Fruit fly (Drosophila melanogaster): ENCODE results near the gene CG7366.
"Not testable (repeated sequence)": the region's sequence is repeated elsewhere in the genome, so short reads cannot be mapped to it uniquely, and the experiment has no call there.

CG7366 gene

dm6 chr3L:8202317-8202842 is at the start of gene CG7366, which contains the start of gene CG13679:
Gene CG7366, minus strand, starts transcription at chr3L:8202417.
Gene CG13679, plus strand, starts transcription at chr3L:8202792.
- TF ChIP-seq noc (tag; optimal IDR thresholded peaks at IDR 0.05): no peak

- TF ChIP-seq noc (tag; optimal IDR thresholded peaks at IDR 0.05): no peak
Measured at dm6 chr3L:8240932-8241331, 38.7 kb upstream of the CG7366 start.

- no peak for TF ChIP-seq noc (tag; optimal IDR thresholded peaks at IDR 0.05)
Measured at dm6 chr3L:8240501-8240900, 38.3 kb upstream of the CG7366 start, which contains the start of gene CG7213. Gene CG7213, minus strand, starts transcription at chr3L:8240601.

dm6 chr3L:8238347-8238746 is 36.1 kb upstream of the CG7366 start, which contains the start of gene Dscam4:
Gene Dscam4, plus strand, starts transcription at chr3L:8238647.
- not testable (repeated sequence) for TF ChIP-seq noc (tag; optimal IDR thresholded peaks at IDR 0.05)

dm6 chr3L:8228924-8229323 is 26.7 kb upstream of the CG7366 start, which contains the start of gene eIF4E3:
Gene eIF4E3, plus strand, starts transcription at chr3L:8229224.
- TF ChIP-seq noc (tag; optimal IDR thresholded peaks at IDR 0.05): no peak

dm6 chr3L:8221835-8222234 is 19.6 kb upstream of the CG7366 start, which contains the start of gene CG13678:
Gene CG13678, plus strand, starts transcription at chr3L:8222141.
- TF ChIP-seq noc (tag; optimal IDR thresholded peaks at IDR 0.05): no peak

- TF ChIP-seq noc (tag; optimal IDR thresholded peaks at IDR 0.05): no peak
Measured at dm6 chr3L:8219687-8220086, 17.5 kb upstream of the CG7366 start.

- no peak for TF ChIP-seq noc (tag; optimal IDR thresholded peaks at IDR 0.05)
Measured at dm6 chr3L:8218883-8219282, 16.7 kb upstream of the CG7366 start, which contains the start of gene CG13674. Gene CG13674, minus strand, starts transcription at chr3L:8218983.

- no peak for TF ChIP-seq noc (tag; optimal IDR thresholded peaks at IDR 0.05)
Measured at dm6 chr3L:8214980-8215379, 12.8 kb upstream of the CG7366 start, which contains the start of gene CG8012. Gene CG8012, plus strand, starts transcription at chr3L:8215280.

- no peak for TF ChIP-seq noc (tag; optimal IDR thresholded peaks at IDR 0.05)
Measured at dm6 chr3L:8211590-8211989, 9.4 kb upstream of the CG7366 start, which contains the start of gene CG8006. Gene CG8006, plus strand, starts transcription at chr3L:8211890.

dm6 chr3L:8210596-8210995 is 8.4 kb upstream of the CG7366 start, which contains the start of gene tut:
Gene tut, minus strand, starts transcription at chr3L:8210743.
- no peak for TF ChIP-seq noc (tag; optimal IDR thresholded peaks at IDR 0.05)

- peak; percentile 83 for TF ChIP-seq noc (tag; optimal IDR thresholded peaks at IDR 0.05)
Measured at dm6 chr3L:8197779-8198279, 4.4 kb downstream of the CG7366 start, which contains the start of the genes UbcE2M and Dhps. Gene UbcE2M, minus strand, starts transcription at chr3L:8197987. Gene Dhps, plus strand, starts transcription at chr3L:8198207.

dm6 chr3L:8193016-8193415 is 9.2 kb downstream of the CG7366 start, which contains the start of gene CG7387:
Gene CG7387, minus strand, starts transcription at chr3L:8193116.
- no peak for TF ChIP-seq noc (tag; optimal IDR thresholded peaks at IDR 0.05)

- no peak for TF ChIP-seq noc (tag; optimal IDR thresholded peaks at IDR 0.05)
Measured at dm6 chr3L:8191042-8191613, 11.1 kb downstream of the CG7366 start, which contains the start of gene MED24. Gene MED24, plus strand, starts transcription at chr3L:8191270.

- no peak for TF ChIP-seq noc (tag; optimal IDR thresholded peaks at IDR 0.05)
Measured at dm6 chr3L:8189234-8189633, 13.0 kb downstream of the CG7366 start.

dm6 chr3L:8187397-8187811 is 14.8 kb downstream of the CG7366 start:
- TF ChIP-seq noc (tag; optimal IDR thresholded peaks at IDR 0.05): no peak

All from whole organism, larva.